Fruit fly (Drosophila melanogaster): ENCODE results near the gene Septin1.

- TF ChIP-seq pan (optimal IDR thresholded peaks at IDR 0.05), result no peak
- no peak for TF ChIP-seq Dfd (GFP tag; optimal IDR thresholded peaks at IDR 0.05)
- no peak for TF ChIP-seq sage (GFP tag; optimal IDR thresholded peaks at IDR 0.05)
- no peak for TF ChIP-seq woc (GFP tag; optimal IDR thresholded peaks at IDR 0.05)
Measured at dm6 chrX:21378344-21378882, 20.3 kb downstream of the Septin1 start.

Measured in whole organism, wandering third instar larva.